Fruit fly (Drosophila melanogaster): Measurements from ENCODE around the gene kmr.

kmr gene

dm6 chr3R:13686371-13687211 lies 28.4 kb upstream of the kmr start, which contains the start of gene omd (continued):
- peak; percentile 37 for TF ChIP-seq CG8089 (GFP tag; optimal IDR thresholded peaks at IDR 0.05)
- TF ChIP-seq CG8765 (GFP tag; IDR thresholded peaks at IDR 0.05) = no peak
- TF ChIP-seq CG8478 (optimal IDR thresholded peaks at IDR 0.05) = no peak
- TF ChIP-seq Elba2 (GFP tag; optimal IDR thresholded peaks at IDR 0.05) = no peak
- peak; percentile 28 for TF ChIP-seq ewg (GFP tag; optimal IDR thresholded peaks at IDR 0.05)
- TF ChIP-seq CG9215 (GFP tag; IDR thresholded peaks at IDR 0.05) = no peak
- TF ChIP-seq CG4854 (GFP tag; optimal IDR thresholded peaks at IDR 0.05) = peak; percentile 38
- peak; percentile 41 for TF ChIP-seq Hand (GFP tag; optimal IDR thresholded peaks at IDR 0.05)
- TF ChIP-seq Taf1 (GFP tag; IDR thresholded peaks at IDR 0.05) = peak; percentile 54
- TF ChIP-seq CG12071 (GFP tag; optimal IDR thresholded peaks at IDR 0.05) = no peak
- peak; percentile 65 for TF ChIP-seq CG33557 (GFP tag; optimal IDR thresholded peaks at IDR 0.05)
- no peak for TF ChIP-seq CG7357 (GFP tag; IDR thresholded peaks at IDR 0.05)
- no peak for TF ChIP-seq CG1832 (GFP tag; optimal IDR thresholded peaks at IDR 0.05)
- peak; percentile 88 for TF ChIP-seq CG18599 (GFP tag; optimal IDR thresholded peaks at IDR 0.05)
- no peak for TF ChIP-seq bowl (GFP tag; IDR thresholded peaks at IDR 0.05)
- peak in 1 of 2 experiments; percentile 50 for TF ChIP-seq Trl (optimal IDR thresholded peaks at IDR 0.05)
- TF ChIP-seq Trl (GFP tag; optimal IDR thresholded peaks at IDR 0.05) = peak; percentile 76
- peak; percentile 19; the same call in 1 of the 2 replicates for TF ChIP-seq Poxn (GFP tag; IDR thresholded peaks at IDR 0.05)
- peak; percentile 64 for TF ChIP-seq vvl (GFP tag; IDR thresholded peaks at IDR 0.05)
- TF ChIP-seq CG17612 (GFP tag; IDR thresholded peaks at IDR 0.05) = peak; percentile 45; the same call in 1 of the 2 replicates
- peak; percentile 75 for TF ChIP-seq ara (GFP tag; IDR thresholded peaks at IDR 0.05)
- TF ChIP-seq CG2120 (GFP tag; optimal IDR thresholded peaks at IDR 0.05) = peak; percentile 53
- peak; percentile 49 for TF ChIP-seq Xbp1 (GFP tag; optimal IDR thresholded peaks at IDR 0.05)
- no peak for TF ChIP-seq stc (GFP tag; IDR thresholded peaks at IDR 0.05)
- peak; percentile 74 for TF ChIP-seq CG6683 (GFP tag; optimal IDR thresholded peaks at IDR 0.05)
- TF ChIP-seq Drgx (GFP tag; IDR thresholded peaks at IDR 0.05) = 0 out of 2 replicates have a peak, but pooled peaks have one; percentile 12
- TF ChIP-seq zf30C (GFP tag; optimal IDR thresholded peaks at IDR 0.05) = peak; percentile 81
- peak; percentile 55 for TF ChIP-seq CG33213 (GFP tag; optimal IDR thresholded peaks at IDR 0.05)
- peak; percentile 73 for TF ChIP-seq sob (GFP tag; IDR thresholded peaks at IDR 0.05)
- TF ChIP-seq sug (tag; optimal IDR thresholded peaks at IDR 0.05) = peak; percentile 95
- no peak for TF ChIP-seq CG11504 (tag; optimal IDR thresholded peaks at IDR 0.05)
- TF ChIP-seq CG12155 (GFP tag; optimal IDR thresholded peaks at IDR 0.05) = peak; percentile 8
- peak; percentile 38 to 40 for TF ChIP-seq chif (GFP tag; optimal IDR thresholded peaks at IDR 0.05)
- TF ChIP-seq esg (GFP tag; conservative IDR thresholded peaks at IDR 0.05) = no peak
- peak; percentile 74 for TF ChIP-seq CG11247 (GFP tag; IDR thresholded peaks at IDR 0.05)
- TF ChIP-seq bbx (GFP tag; IDR thresholded peaks at IDR 0.05; ENCODE audit: partially characterized antibody) = no peak
- TF ChIP-seq CG12942 (GFP tag; optimal IDR thresholded peaks at IDR 0.05) = peak; percentile 44
- no peak for TF ChIP-seq jigr1 (GFP tag; IDR thresholded peaks at IDR 0.05)
- TF ChIP-seq CG4282 (GFP tag; optimal IDR thresholded peaks at IDR 0.05) = no peak
- TF ChIP-seq CG4707 (GFP tag; optimal IDR thresholded peaks at IDR 0.05) = peak; percentile 69
- peak; percentile 19 for TF ChIP-seq CG1602 (GFP tag; optimal IDR thresholded peaks at IDR 0.05)
- 0 out of 3 replicates have a peak, but pooled peaks have one; percentile 24 for TF ChIP-seq z (GFP tag; IDR thresholded peaks at IDR 0.05)
- no peak for TF ChIP-seq CG14667 (GFP tag; IDR thresholded peaks at IDR 0.05)
- no peak for TF ChIP-seq Scr (GFP tag; IDR thresholded peaks at IDR 0.05; ENCODE audit: partially characterized antibody)
- no peak for TF ChIP-seq ro (GFP tag; IDR thresholded peaks at IDR 0.05)
- peak; percentile 21 for TF ChIP-seq pb (GFP tag; optimal IDR thresholded peaks at IDR 0.05)
- TF ChIP-seq HLH3B (GFP tag; IDR thresholded peaks at IDR 0.05) = peak; percentile 59; the same call in 1 of the 2 replicates
- TF ChIP-seq Spps (tag; optimal IDR thresholded peaks at IDR 0.05) = no peak
- TF ChIP-seq HmgD (GFP tag; optimal IDR thresholded peaks at IDR 0.05) = peak; percentile 9
- no peak; the same call in 1 of the 2 replicates for TF ChIP-seq Ravus (GFP tag; IDR thresholded peaks at IDR 0.05)
- TF ChIP-seq CG3163 (GFP tag; optimal IDR thresholded peaks at IDR 0.05) = peak; percentile 41
